Fruit fly (Drosophila melanogaster) whole organism, embryonic: ENCODE data around the gene Gr93a.

Experiments used
- Abd-B ChIP-seq: fragments of 200-800 bp; sonication (Bioruptor generic); optimal IDR thresholded peaks from 2 replicates; lab custom pipeline; 2018; ENCODE audit warnings: missing biosample characterization, mild to moderate bottlenecking, missing genetic modification characterization, moderate library complexity
- Asciz ChIP-seq: fragments of 200-800 bp; sonication (Bioruptor generic); optimal IDR thresholded peaks from 2 replicates; lab custom pipeline; 2017; ENCODE audit warnings: missing biosample characterization, mild to moderate bottlenecking, missing genetic modification characterization, missing genetic modification reagents
- CG10209 ChIP-seq: fragments of 200-800 bp; sonication (Bioruptor generic); optimal IDR thresholded peaks from 3 replicates; lab custom pipeline; 2017; ENCODE audit warnings: missing biosample characterization, mild to moderate bottlenecking, missing genetic modification characterization, missing genetic modification reagents
- CG12155 ChIP-seq: fragments of 200-800 bp; sonication (Bioruptor generic); optimal IDR thresholded peaks from 3 replicates; lab custom pipeline; 2016; ENCODE audit warnings: missing biosample characterization, missing genetic modification characterization
- CG14860 ChIP-seq: fragments of 200-800 bp; sonication (Bioruptor generic); IDR thresholded peaks from 3 replicates; pipeline ENCODE4 v1.3.6; 2022; ENCODE audit warnings: missing biosample characterization, missing genetic modification characterization; ENCODE audit not compliant: partially characterized antibody
- CG15011 ChIP-seq: fragments of 200-800 bp; sonication (Bioruptor generic); optimal IDR thresholded peaks from 3 replicates; lab custom pipeline; 2018; ENCODE audit warnings: missing biosample characterization, mild to moderate bottlenecking, missing genetic modification characterization
- CG17186 ChIP-seq: fragments of 200-800 bp; sonication (Bioruptor generic); optimal IDR thresholded peaks from 3 replicates; lab custom pipeline; 2017; ENCODE audit warnings: missing biosample characterization, missing genetic modification reagents, missing genetic modification characterization
- CG17328 ChIP-seq: fragments of 200-800 bp; sonication (Bioruptor generic); IDR thresholded peaks from 2 replicates; pipeline ENCODE4 v1.3.6; 2022; ENCODE audit warnings: missing biosample characterization, missing genetic modification characterization
- CG18476 ChIP-seq: fragments of 200-800 bp; sonication (Bioruptor generic); optimal IDR thresholded peaks from 2 replicates; lab custom pipeline; 2016; ENCODE audit warnings: missing biosample characterization, mild to moderate bottlenecking, missing genetic modification characterization
- CG2199 ChIP-seq: fragments of 200-800 bp; sonication (Bioruptor generic); IDR thresholded peaks from 3 replicates; pipeline ENCODE4 v1.3.6; 2022; ENCODE audit warnings: missing biosample characterization, missing genetic modification characterization
- CG34422 ChIP-seq: fragments of 200-800 bp; sonication (Bioruptor generic); IDR thresholded peaks from 3 replicates; pipeline ENCODE4 v1.3.6; 2022; ENCODE audit warnings: missing biosample characterization, missing genetic modification characterization
- CG6272 ChIP-seq: fragments of 200-800 bp; sonication (Bioruptor generic); IDR thresholded peaks from 2 replicates; pipeline ENCODE4 v1.3.6; 2022; ENCODE audit warnings: missing biosample characterization, missing genetic modification characterization
- CG7556 ChIP-seq: fragments of 200-800 bp; sonication (Bioruptor generic); optimal IDR thresholded peaks from 2 replicates; lab custom pipeline; 2017; ENCODE audit warnings: missing biosample characterization, mild to moderate bottlenecking, missing genetic modification characterization
- CG8290 ChIP-seq, 3 experiments: fragments of 200-800 bp; sonication (Bioruptor generic); optimal IDR thresholded peaks; 2 replicates each; lab custom pipeline; 2016 to 2019; ENCODE audit warnings: missing biosample characterization in 3 of 3, missing genetic modification characterization in 3 of 3, mild to moderate bottlenecking in 2 of 3, moderate library complexity in 1 of 3
- CG8924 ChIP-seq: fragments of 200-800 bp; optimal IDR thresholded peaks from 3 replicates; lab custom pipeline; 2019; ENCODE audit warnings: missing biosample characterization, mild to moderate bottlenecking, missing genetic modification characterization, moderate library complexity
- CG9797 ChIP-seq: fragments of 200-800 bp; sonication (Bioruptor generic); optimal IDR thresholded peaks from 3 replicates; lab custom pipeline; 2018; ENCODE audit warnings: missing biosample characterization, mild to moderate bottlenecking, missing genetic modification characterization
- CG9817 ChIP-seq: fragments of 200-800 bp; sonication (Bioruptor generic); optimal IDR thresholded peaks from 2 replicates; lab custom pipeline; 2018; ENCODE audit warnings: missing biosample characterization, mild to moderate bottlenecking, missing genetic modification characterization, moderate library complexity
- Doc3 ChIP-seq: fragments of 200-800 bp; sonication (Bioruptor generic); IDR thresholded peaks from 3 replicates; pipeline ENCODE4 v1.3.6; 2022; ENCODE audit warnings: missing biosample characterization, missing genetic modification characterization; ENCODE audit not compliant: partially characterized antibody
- HHEX ChIP-seq: fragments of 200-800 bp; sonication (Bioruptor generic); optimal IDR thresholded peaks from 3 replicates; lab custom pipeline; 2017; ENCODE audit warnings: missing biosample characterization, mild to moderate bottlenecking, missing genetic modification characterization, missing genetic modification reagents
- HmgZ ChIP-seq: fragments of 200-800 bp; sonication (Bioruptor generic); optimal IDR thresholded peaks from 2 replicates; lab custom pipeline; 2018; ENCODE audit warnings: missing biosample characterization, mild to moderate bottlenecking, missing genetic modification characterization
- Hr78 ChIP-seq, 2 experiments: fragments of 200-800 bp in 1 of 2; fragments of >200 bp in 1 of 2; sonication (Bioruptor generic) in 1 of 2; optimal IDR thresholded peaks; 2 replicates each; lab custom pipeline; 2017 to 2019; ENCODE audit warnings: missing biosample characterization in 2 of 2, missing genetic modification characterization in 2 of 2, mild to moderate bottlenecking in 1 of 2, moderate library complexity in 1 of 2
- MTF-1 ChIP-seq: fragments of 200-800 bp; sonication (Bioruptor generic); optimal IDR thresholded peaks from 2 replicates; lab custom pipeline; 2018; ENCODE audit warnings: missing biosample characterization, mild to moderate bottlenecking, missing genetic modification characterization, borderline replicate concordance
- Mrtf ChIP-seq: fragments of 200-800 bp; sonication (Bioruptor generic); IDR thresholded peaks from 3 replicates; pipeline ENCODE4 v1.3.6; 2022; ENCODE audit warnings: missing biosample characterization, missing genetic modification characterization
- NC2α ChIP-seq: fragments of 200-800 bp; sonication (Bioruptor generic); optimal IDR thresholded peaks from 2 replicates; lab custom pipeline; 2016; ENCODE audit warnings: missing biosample characterization, missing genetic modification characterization
- NFAT ChIP-seq: fragments of 200-800 bp; sonication (Bioruptor generic); IDR thresholded peaks from 2 replicates; pipeline ENCODE4 v1.3.6; 2022; ENCODE audit warnings: missing biosample characterization, missing genetic modification characterization
- Nf-YC ChIP-seq: fragments of 200-800 bp; optimal IDR thresholded peaks from 3 replicates; lab custom pipeline; 2019; ENCODE audit warnings: missing biosample characterization, mild to moderate bottlenecking, missing genetic modification characterization, moderate library complexity
- Ssrp ChIP-seq: fragments of 200-800 bp; sonication (Bioruptor generic); optimal IDR thresholded peaks from 2 replicates; lab custom pipeline; 2018; ENCODE audit warnings: missing biosample characterization, mild to moderate bottlenecking, missing genetic modification characterization, moderate library complexity
- br ChIP-seq: fragments of >200 bp; optimal IDR thresholded peaks from 2 replicates; lab custom pipeline; 2017
- cad ChIP-seq: fragments of >200 bp; optimal IDR thresholded peaks from 2 replicates; lab custom pipeline; 2017; ENCODE audit warnings: missing biosample characterization, missing genetic modification characterization
- ci ChIP-seq: fragments of 200-800 bp; sonication (Bioruptor generic); IDR thresholded peaks from 3 replicates; pipeline ENCODE4 v1.3.6; 2022; ENCODE audit warnings: missing biosample characterization, missing genetic modification characterization
- crc ChIP-seq: fragments of 200-800 bp; sonication (Bioruptor generic); optimal IDR thresholded peaks from 2 replicates; lab custom pipeline; 2016; ENCODE audit warnings: missing biosample characterization, missing genetic modification characterization
- da ChIP-seq: fragments of 200-800 bp; sonication (Bioruptor generic); optimal IDR thresholded peaks from 2 replicates; lab custom pipeline; 2016; ENCODE audit warnings: missing biosample characterization, missing genetic modification characterization
- disco-r ChIP-seq: fragments of 200-800 bp; sonication (Bioruptor generic); optimal IDR thresholded peaks from 2 replicates; lab custom pipeline; 2016; ENCODE audit warnings: missing biosample characterization, missing genetic modification characterization
- dmrt99B ChIP-seq: fragments of 200-800 bp; sonication (Bioruptor generic); optimal IDR thresholded peaks from 2 replicates; lab custom pipeline; 2018; ENCODE audit warnings: missing biosample characterization, mild to moderate bottlenecking, missing genetic modification characterization, moderate library complexity
- en ChIP-seq: fragments of 200-800 bp; sonication (Bioruptor generic); optimal IDR thresholded peaks from 2 replicates; lab custom pipeline; 2016; ENCODE audit warnings: missing biosample characterization, missing genetic modification characterization
- fd96Cb ChIP-seq: fragments of 200-800 bp; sonication (Bioruptor generic); optimal IDR thresholded peaks from 2 replicates; lab custom pipeline; 2018; ENCODE audit warnings: missing biosample characterization, mild to moderate bottlenecking, missing genetic modification characterization, moderate library complexity
- gro ChIP-seq: fragments of 200-800 bp; sonication (Bioruptor generic); optimal IDR thresholded peaks from 2 replicates; lab custom pipeline; 2016; ENCODE audit warnings: missing biosample characterization, missing genetic modification characterization
- gsb-n ChIP-seq: fragments of 200-800 bp; sonication (Bioruptor generic); optimal IDR thresholded peaks from 3 replicates; lab custom pipeline; 2018; ENCODE audit warnings: missing biosample characterization, mild to moderate bottlenecking, missing genetic modification characterization
- jumu ChIP-seq: fragments of 200-800 bp; sonication (Bioruptor generic); optimal IDR thresholded peaks from 3 replicates; lab custom pipeline; 2016; ENCODE audit warnings: missing biosample characterization, missing genetic modification characterization
- kay ChIP-seq: fragments of 200-800 bp; sonication (Bioruptor generic); optimal IDR thresholded peaks from 2 replicates; lab custom pipeline; 2016; ENCODE audit warnings: missing biosample characterization, missing genetic modification characterization
- lmd ChIP-seq: fragments of 200-800 bp; sonication (Bioruptor generic); IDR thresholded peaks from 2 replicates; pipeline ENCODE4 v1.3.6; 2022; ENCODE audit warnings: missing biosample characterization, missing genetic modification characterization
- maf-S ChIP-seq: fragments of 200-800 bp; sonication (Bioruptor generic); optimal IDR thresholded peaks from 2 replicates; lab custom pipeline; 2016; ENCODE audit warnings: missing biosample characterization, missing genetic modification characterization
- nerfin-1 ChIP-seq: fragments of 200-800 bp; sonication (Bioruptor generic); optimal IDR thresholded peaks from 3 replicates; lab custom pipeline; 2019; ENCODE audit warnings: missing biosample characterization, mild to moderate bottlenecking, missing genetic modification characterization, moderate library complexity
- p53 ChIP-seq: fragments of 200-800 bp; sonication (Bioruptor generic); optimal IDR thresholded peaks from 2 replicates; lab custom pipeline; 2016; ENCODE audit warnings: missing biosample characterization, missing genetic modification characterization
- repo ChIP-seq: fragments of 200-800 bp; sonication (Bioruptor generic); optimal IDR thresholded peaks from 2 replicates; lab custom pipeline; 2016; ENCODE audit warnings: missing biosample characterization, missing genetic modification characterization
- schlank ChIP-seq: fragments of 200-800 bp; sonication (Bioruptor generic); optimal IDR thresholded peaks from 2 replicates; lab custom pipeline; 2018; ENCODE audit warnings: missing biosample characterization, mild to moderate bottlenecking, missing genetic modification characterization
- sens ChIP-seq: fragments of 200-800 bp; sonication (Bioruptor generic); peaks from one replicate; lab custom pipeline; 2016; ENCODE audit warnings: missing biosample characterization, missing genetic modification characterization
- slp2 ChIP-seq: fragments of 200-800 bp; sonication (Bioruptor generic); optimal IDR thresholded peaks from 2 replicates; lab custom pipeline; 2016; ENCODE audit warnings: missing biosample characterization, missing genetic modification characterization
- so ChIP-seq: fragments of 200-800 bp; sonication (Bioruptor generic); IDR thresholded peaks from 3 replicates; pipeline ENCODE4 v1.3.6; 2022; ENCODE audit warnings: missing biosample characterization, missing genetic modification characterization
- sob ChIP-seq: fragments of 200-800 bp; sonication (Bioruptor generic); IDR thresholded peaks from 2 replicates; pipeline ENCODE4 v1.3.6; 2022; ENCODE audit warnings: missing biosample characterization, missing genetic modification characterization
- yki ChIP-seq: fragments of >200 bp; optimal IDR thresholded peaks from 3 replicates; lab custom pipeline; 2018

Gr93a gene

dm6 chr3R:21828040-21828526, 4.2 kb upstream of the Gr93a start (continued):
- TF ChIP-seq Asciz (peak; percentile 60), so (GFP tag; lab: Robert Waterston, UW) (peak; percentile 45; the same call in 1 of the 3 replicates), sob (GFP tag; lab: Robert Waterston, UW) (no peak), CG2199 (no peak), maf-S (no peak), schlank (tag; lab: Kevin White, UChicago) (no peak), NC2α (GFP tag; lab: Kevin White, UChicago) (peak; percentile 77), disco-r (GFP tag; lab: Kevin White, UChicago) (peak; percentile 7), Nf-YC (no peak), dmrt99B (tag; lab: Kevin White, UChicago) (peak; percentile 62), CG34422 (GFP tag; lab: Robert Waterston, UW) (peak; percentile 66; the same call in 2 of the 3 replicates), Doc3 (no peak), NFAT (GFP tag; lab: Robert Waterston, UW) (no peak), CG10209 (GFP tag; lab: Kevin White, UChicago) (peak; percentile 65), cad (GFP tag; lab: Kevin White, UChicago) (no peak), repo (no peak), Mrtf (GFP tag; lab: Robert Waterston, UW) (peak; percentile 74; the same call in 2 of the 3 replicates), CG15011 (GFP tag; lab: Kevin White, UChicago) (no peak), p53 (peak; percentile 34), lmd (GFP tag; lab: Robert Waterston, UW) (peak; percentile 77), yki (lab: Kevin White, UChicago) (no peak), sens (GFP tag; lab: Kevin White, UChicago) (peak; percentile 97), en (GFP tag; lab: Kevin White, UChicago) (peak; percentile 37), MTF-1 (GFP tag; lab: Kevin White, UChicago) (peak; percentile 12), CG17328 (peak; percentile 91), jumu (GFP tag; lab: Kevin White, UChicago) (peak; percentile 79), HHEX (GFP tag; lab: Kevin White, UChicago) (no peak), fd96Cb (tag; lab: Kevin White, UChicago) (peak; percentile 81), gro (GFP tag; lab: Kevin White, UChicago) (no peak), Abd-B (GFP tag; lab: Kevin White, UChicago) (peak; percentile 82), CG8924 (peak; percentile 73), br (no peak)

- TF ChIP-seq crc (GFP tag; lab: Kevin White, UChicago) (no peak), Hr78 (GFP tag; optimal IDR thresholded peaks at IDR 0.05; lab: Kevin White, UChicago) (peak in 1 of 2 experiments; percentile 56), kay (no peak), CG6272 (0 out of 2 replicates have a peak, but pooled peaks have one; percentile 11), CG9797 (GFP tag; lab: Kevin White, UChicago) (peak; percentile 8), CG17186 (GFP tag; lab: Kevin White, UChicago) (no peak), HmgZ (tag; lab: Kevin White, UChicago) (peak; percentile 32), CG7556 (GFP tag; lab: Kevin White, UChicago) (peak; percentile 71), da (GFP tag; lab: Kevin White, UChicago) (no peak), CG14860 (no peak), CG18476 (peak; percentile 28), nerfin-1 (peak; percentile 66), slp2 (no peak), Ssrp (peak; percentile 88), ci (GFP tag; lab: Robert Waterston, UW) (peak; percentile 73; the same call in 2 of the 3 replicates), CG8290 (GFP tag; optimal IDR thresholded peaks at IDR 0.05; lab: Kevin White, UChicago) (peak; percentile 78), CG8290 (tag; optimal IDR thresholded peaks at IDR 0.05; lab: Kevin White, UChicago) (no peak), gsb-n (tag; lab: Kevin White, UChicago) (peak; percentile 96), CG12155 (GFP tag; lab: Kevin White, UChicago) (peak; percentile 36), CG9817 (tag; lab: Kevin White, UChicago) (no peak)
Measured at dm6 chr3R:21828785-21829486, 3.4 kb upstream of the Gr93a start.
